Comparison of ENCODE assay signal across 3 worm cellular contexts in the genomic region with DNA sequence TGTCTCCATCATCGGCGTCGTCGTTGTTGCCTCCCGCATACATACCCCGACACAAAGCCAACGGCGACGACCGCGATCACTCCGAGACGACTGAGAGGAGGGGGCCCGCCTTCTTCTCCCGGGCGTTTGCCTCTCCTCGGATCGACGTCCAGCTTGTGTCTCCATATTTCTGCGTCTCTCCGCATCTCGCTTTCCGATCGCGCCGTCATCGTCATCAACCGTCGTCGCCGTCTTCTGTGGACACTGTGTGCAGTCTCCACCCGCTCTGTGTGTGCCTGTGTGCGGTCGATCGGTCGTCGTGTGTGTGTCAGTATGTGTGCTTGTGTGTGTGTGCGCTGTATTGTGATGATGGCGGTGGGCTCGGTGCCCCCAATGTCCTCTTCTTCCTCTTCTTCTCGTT.
TF ChIP-seq lines count a peak whose summit lies in the region.

No protein-coding gene starts in this region.

TF ChIP-seq in whole organism, L1 larva, 84 proteins besides CTCF, POLR2A, EP300 and RAD21 (continued from another document):
- peak; percentile 1 for TF ChIP-seq jun-1 (tag; optimal IDR thresholded peaks at IDR 0.05; lab: Kevin White, UChicago)
- TF ChIP-seq lir-3 (tag; optimal IDR thresholded peaks at IDR 0.05; lab: Kevin White, UChicago; ENCODE audit: poor library complexity), result no peak
- TF ChIP-seq nhr-237 (tag; optimal IDR thresholded peaks at IDR 0.05; lab: Kevin White, UChicago), result no peak
- TF ChIP-seq lin-14 (GFP tag; optimal IDR thresholded peaks at IDR 0.05; lab: Kevin White, UChicago), result peak; percentile 66
- TF ChIP-seq elt-2 (tag; optimal IDR thresholded peaks at IDR 0.05; lab: Kevin White, UChicago), result no peak
- no peak for TF ChIP-seq C34B4.2 (tag; optimal IDR thresholded peaks at IDR 0.05; lab: Kevin White, UChicago)
- TF ChIP-seq mdl-1 (tag; optimal IDR thresholded peaks at IDR 0.05; lab: Kevin White, UChicago), result peak in 1 of 2 experiments; percentile 18
- peak in 1 of 2 experiments; percentile 19 for TF ChIP-seq lin-35 (GFP tag; optimal IDR thresholded peaks at IDR 0.05; lab: Kevin White, UChicago)
- no peak for TF ChIP-seq nhr-28 (tag; optimal IDR thresholded peaks at IDR 0.05; lab: Kevin White, UChicago)
- no peak for TF ChIP-seq tbx-2 (tag; optimal IDR thresholded peaks at IDR 0.05; lab: Kevin White, UChicago)
- peak; percentile 29 for TF ChIP-seq dsc-1 (tag; optimal IDR thresholded peaks at IDR 0.05; lab: Kevin White, UChicago)
- TF ChIP-seq lin-13 (GFP tag; optimal IDR thresholded peaks at IDR 0.05; lab: Kevin White, UChicago), result no peak
- no peak for TF ChIP-seq efl-1 (optimal IDR thresholded peaks at IDR 0.05; lab: Kevin White, UChicago)
- peak in 1 of 2 experiments; percentile 70 for TF ChIP-seq efl-1 (GFP tag; optimal IDR thresholded peaks at IDR 0.05 in 1 of 2; lab: Kevin White, UChicago)
- TF ChIP-seq fkh-4 (tag; optimal IDR thresholded peaks at IDR 0.05; lab: Kevin White, UChicago; ENCODE audit: borderline replicate concordance), result no peak
- peak; percentile 48 for TF ChIP-seq nhr-71 (tag; optimal IDR thresholded peaks at IDR 0.05; lab: Kevin White, UChicago)
- no peak for TF ChIP-seq zip-4 (GFP tag; optimal IDR thresholded peaks at IDR 0.05; lab: Kevin White, UChicago)
- no peak for TF ChIP-seq lin-15B (tag; optimal IDR thresholded peaks at IDR 0.05; lab: Kevin White, UChicago)
- TF ChIP-seq nhr-90 (tag; optimal IDR thresholded peaks at IDR 0.05; lab: Kevin White, UChicago; ENCODE audit: poor library complexity), result peak; percentile 29
- TF ChIP-seq nhr-20 (tag; optimal IDR thresholded peaks at IDR 0.05; lab: Kevin White, UChicago), result no peak
- peak; percentile 18 for TF ChIP-seq snu-23 (GFP tag; optimal IDR thresholded peaks at IDR 0.05; lab: Kevin White, UChicago)
- peak; percentile 13 for TF ChIP-seq C16A3.4 (tag; optimal IDR thresholded peaks at IDR 0.05; lab: Kevin White, UChicago)
- TF ChIP-seq ceh-82 (tag; optimal IDR thresholded peaks at IDR 0.05; lab: Kevin White, UChicago), result no peak

TF ChIP-seq in whole organism, L3 larva, 47 proteins besides CTCF, POLR2A, EP300 and RAD21 (continued from another document):
- no peak for TF ChIP-seq aly-2 (tag; optimal IDR thresholded peaks at IDR 0.05; lab: Kevin White, UChicago)
- TF ChIP-seq nhr-25 (tag; optimal IDR thresholded peaks at IDR 0.05; lab: Kevin White, UChicago), result no peak
- TF ChIP-seq sea-2 (GFP tag; optimal IDR thresholded peaks at IDR 0.05; lab: Kevin White, UChicago), result no peak
- TF ChIP-seq nhr-76 (tag; optimal IDR thresholded peaks at IDR 0.05; lab: Kevin White, UChicago), result no peak
- TF ChIP-seq snpc-4 (tag; optimal IDR thresholded peaks at IDR 0.05; lab: Kevin White, UChicago), result no peak

TF ChIP-seq in whole organism, young adult, 124 proteins besides CTCF, POLR2A, EP300 and RAD21 (continued from another document):
- no peak for TF ChIP-seq cebp-1 (GFP tag; IDR thresholded peaks at IDR 0.05; lab: Robert Waterston, UW)
- TF ChIP-seq cebp-1 (tag; optimal IDR thresholded peaks at IDR 0.05; lab: Kevin White, UChicago), result peak; percentile 61
- peak; percentile 58 for TF ChIP-seq mcd-1 (GFP tag; IDR thresholded peaks at IDR 0.05; lab: Robert Waterston, UW)
- peak; percentile 80; the same call in 1 of the 2 replicates for TF ChIP-seq egrh-3 (GFP tag; IDR thresholded peaks at IDR 0.05; lab: Robert Waterston, UW)
- TF ChIP-seq egl-44 (GFP tag; IDR thresholded peaks at IDR 0.05; lab: Robert Waterston, UW), result peak; percentile 43; the same call in 1 of the 2 replicates
- peak; percentile 39; the same call in 1 of the 2 replicates for TF ChIP-seq lin-26 (GFP tag; IDR thresholded peaks at IDR 0.05; lab: Robert Waterston, UW)
- no peak for TF ChIP-seq nhr-120 (GFP tag; IDR thresholded peaks at IDR 0.05; lab: Robert Waterston, UW)
- TF ChIP-seq nfyb-1 (GFP tag; IDR thresholded peaks at IDR 0.05; lab: Robert Waterston, UW), result 0 out of 2 replicates have a peak, but pooled peaks have one; percentile 57
- TF ChIP-seq mel-28 (tag; optimal IDR thresholded peaks at IDR 0.05; lab: Kevin White, UChicago; ENCODE audit: borderline replicate concordance), result no peak
- TF ChIP-seq F52B5.7 (tag; optimal IDR thresholded peaks at IDR 0.05; lab: Kevin White, UChicago), result no peak
- TF ChIP-seq ekl-4 (GFP tag; IDR thresholded peaks at IDR 0.05; lab: Robert Waterston, UW), result no peak
- no peak for TF ChIP-seq F33H1.4 (GFP tag; IDR thresholded peaks at IDR 0.05; lab: Robert Waterston, UW)
- 0 out of 2 replicates have a peak, but pooled peaks have one; percentile 34 for TF ChIP-seq K11D2.4 (GFP tag; IDR thresholded peaks at IDR 0.05; lab: Robert Waterston, UW)
